Fruit fly (Drosophila melanogaster) whole organism, embryonic: ENCODE data around the gene CG10214.

Experiments
- ATbp ChIP-seq: fragments of 200-800 bp; sonication (Bioruptor generic); optimal IDR thresholded peaks from 2 replicates; lab custom pipeline; 2017; ENCODE audit warnings: missing biosample characterization, mild to moderate bottlenecking, missing genetic modification characterization, missing genetic modification reagents
- Aef1 ChIP-seq: fragments of 200-800 bp; sonication (Bioruptor generic); IDR thresholded peaks from 3 replicates; pipeline ENCODE4 v1.3.6; 2022; ENCODE audit warnings: missing biosample characterization, missing genetic modification characterization
- Antp ChIP-seq: fragments of 200-800 bp; sonication (Bioruptor generic); optimal IDR thresholded peaks from 3 replicates; lab custom pipeline; 2016; ENCODE audit warnings: missing biosample characterization, missing genetic modification characterization
- CG10462 ChIP-seq: fragments of 200-800 bp; sonication (Bioruptor generic); optimal IDR thresholded peaks from 2 replicates; lab custom pipeline; 2016; ENCODE audit warnings: missing biosample characterization, missing genetic modification characterization
- CG10959 ChIP-seq: fragments of 200-800 bp; sonication (Bioruptor generic); IDR thresholded peaks from 2 replicates; pipeline ENCODE4 v1.3.6; 2022; ENCODE audit warnings: missing biosample characterization, missing genetic modification characterization
- CG13624 ChIP-seq: fragments of 200-800 bp; sonication (Bioruptor generic); optimal IDR thresholded peaks from 2 replicates; lab custom pipeline; 2016; ENCODE audit warnings: missing biosample characterization, missing genetic modification characterization
- CG15514 ChIP-seq: fragments of 200-800 bp; sonication (Bioruptor generic); optimal IDR thresholded peaks from 3 replicates; lab custom pipeline; 2017; ENCODE audit warnings: missing biosample characterization, missing genetic modification characterization, mild to moderate bottlenecking, moderate library complexity, missing genetic modification reagents
- CG15601 ChIP-seq: fragments of 200-800 bp; sonication (Bioruptor generic); optimal IDR thresholded peaks from 3 replicates; lab custom pipeline; 2019; ENCODE audit warnings: missing biosample characterization, mild to moderate bottlenecking, missing genetic modification characterization, moderate library complexity
- CG16813 ChIP-seq: fragments of 200-800 bp; sonication (Bioruptor generic); IDR thresholded peaks from 3 replicates; pipeline ENCODE4 v1.3.6; 2022; ENCODE audit warnings: missing biosample characterization, missing genetic modification characterization; ENCODE audit not compliant: partially characterized antibody
- CG17186 ChIP-seq: fragments of 200-800 bp; sonication (Bioruptor generic); optimal IDR thresholded peaks from 3 replicates; lab custom pipeline; 2017; ENCODE audit warnings: missing biosample characterization, missing genetic modification reagents, missing genetic modification characterization
- CG2199 ChIP-seq: fragments of 200-800 bp; sonication (Bioruptor generic); IDR thresholded peaks from 3 replicates; pipeline ENCODE4 v1.3.6; 2022; ENCODE audit warnings: missing biosample characterization, missing genetic modification characterization
- CG2875 ChIP-seq: fragments of 200-800 bp; sonication (Bioruptor generic); optimal IDR thresholded peaks from 2 replicates; lab custom pipeline; 2017; ENCODE audit warnings: missing biosample characterization, mild to moderate bottlenecking, missing genetic modification characterization, missing genetic modification reagents
- CG5180 ChIP-seq: fragments of 200-800 bp; sonication (Bioruptor generic); optimal IDR thresholded peaks from 3 replicates; lab custom pipeline; 2017; ENCODE audit warnings: missing biosample characterization, missing genetic modification characterization, mild to moderate bottlenecking, moderate library complexity, missing genetic modification reagents
- CG6813 ChIP-seq: fragments of 200-800 bp; sonication (Bioruptor generic); optimal IDR thresholded peaks from 2 replicates; lab custom pipeline; 2017; ENCODE audit warnings: missing biosample characterization, missing genetic modification characterization, mild to moderate bottlenecking, moderate library complexity, missing genetic modification reagents
- CG7372 ChIP-seq: fragments of 200-800 bp; sonication (Bioruptor generic); IDR thresholded peaks from 2 replicates; pipeline ENCODE4 v1.3.6; 2022; ENCODE audit warnings: missing biosample characterization, missing genetic modification characterization
- CG7839 ChIP-seq: fragments of 200-800 bp; sonication (Bioruptor generic); optimal IDR thresholded peaks from 3 replicates; lab custom pipeline; 2018; ENCODE audit warnings: missing biosample characterization, mild to moderate bottlenecking, missing genetic modification characterization, moderate library complexity
- CG9437 ChIP-seq: fragments of 200-800 bp; sonication (Bioruptor generic); optimal IDR thresholded peaks from 2 replicates; lab custom pipeline; 2018; ENCODE audit warnings: missing biosample characterization, mild to moderate bottlenecking, missing genetic modification characterization
- CG9817 ChIP-seq: fragments of 200-800 bp; sonication (Bioruptor generic); optimal IDR thresholded peaks from 2 replicates; lab custom pipeline; 2018; ENCODE audit warnings: missing biosample characterization, mild to moderate bottlenecking, missing genetic modification characterization, moderate library complexity
- ERR ChIP-seq: fragments of 200-800 bp; sonication (Bioruptor generic); optimal IDR thresholded peaks from 2 replicates; lab custom pipeline; 2016; ENCODE audit warnings: missing biosample characterization, missing genetic modification characterization
- H2.0 ChIP-seq: fragments of 200-800 bp; sonication (Bioruptor generic); IDR thresholded peaks from 2 replicates; pipeline ENCODE4 v1.3.6; 2022; ENCODE audit warnings: missing biosample characterization, missing genetic modification characterization
- HLH4C ChIP-seq: fragments of 200-800 bp; sonication (Bioruptor generic); IDR thresholded peaks from 3 replicates; pipeline ENCODE4 v1.3.6; 2022; ENCODE audit warnings: missing biosample characterization, missing genetic modification characterization; ENCODE audit not compliant: partially characterized antibody
- HmgZ ChIP-seq: fragments of 200-800 bp; sonication (Bioruptor generic); optimal IDR thresholded peaks from 2 replicates; lab custom pipeline; 2018; ENCODE audit warnings: missing biosample characterization, mild to moderate bottlenecking, missing genetic modification characterization
- Hmr ChIP-seq: fragments of 200-800 bp; sonication (Bioruptor generic); optimal IDR thresholded peaks from 3 replicates; lab custom pipeline; 2017; ENCODE audit warnings: mild to moderate bottlenecking, missing biosample characterization, missing genetic modification reagents, missing genetic modification characterization
- Lim3 ChIP-seq: fragments of 200-800 bp; sonication (Bioruptor generic); IDR thresholded peaks from 2 replicates; pipeline ENCODE4 v1.3.6; 2022; ENCODE audit warnings: missing biosample characterization, missing genetic modification characterization
- Med ChIP-seq: fragments of 200-800 bp; sonication (Bioruptor generic); peaks from one replicate; lab custom pipeline; 2016; ENCODE audit warnings: missing biosample characterization, missing genetic modification characterization, mild to moderate bottlenecking, inconsistent platforms, moderate library complexity
- Meics ChIP-seq: fragments of 200-800 bp; sonication (Bioruptor generic); optimal IDR thresholded peaks from 2 replicates; lab custom pipeline; 2017; ENCODE audit warnings: missing biosample characterization, mild to moderate bottlenecking, missing genetic modification characterization
- Nf-YA ChIP-seq: fragments of 200-800 bp; sonication (Bioruptor generic); IDR thresholded peaks from 2 replicates; pipeline ENCODE4 v1.3.6; 2022; ENCODE audit warnings: missing biosample characterization, missing genetic modification characterization
- TFAM ChIP-seq: fragments of 200-800 bp; sonication (Bioruptor generic); optimal IDR thresholded peaks from 2 replicates; lab custom pipeline; 2017; ENCODE audit warnings: missing biosample characterization, missing genetic modification characterization, inconsistent platforms
- Xrp1 ChIP-seq: fragments of 200-800 bp; sonication (Bioruptor generic); IDR thresholded peaks from 2 replicates; pipeline ENCODE4 v1.3.6; 2022; ENCODE audit warnings: missing biosample characterization, missing genetic modification characterization
- al ChIP-seq: fragments of 200-800 bp; sonication (Bioruptor generic); IDR thresholded peaks from 2 replicates; pipeline ENCODE4 v1.3.6; 2022; ENCODE audit warnings: missing biosample characterization, missing genetic modification characterization
- amos ChIP-seq: fragments of 200-800 bp; sonication (Bioruptor generic); IDR thresholded peaks from 2 replicates; pipeline ENCODE4 v1.3.6; 2022; ENCODE audit warnings: missing biosample characterization, missing genetic modification characterization; ENCODE audit not compliant: partially characterized antibody
- ara ChIP-seq: fragments of 200-800 bp; sonication (Bioruptor generic); IDR thresholded peaks from 2 replicates; pipeline ENCODE4 v1.3.6; 2022; ENCODE audit warnings: missing biosample characterization, missing genetic modification characterization
- ash1 ChIP-seq: fragments of 200-800 bp; sonication (Bioruptor generic); optimal IDR thresholded peaks from 2 replicates; lab custom pipeline; 2018; ENCODE audit warnings: missing biosample characterization, mild to moderate bottlenecking, missing genetic modification characterization
- btn ChIP-seq: fragments of 200-800 bp; sonication (Bioruptor generic); optimal IDR thresholded peaks from 2 replicates; lab custom pipeline; 2016; ENCODE audit warnings: missing biosample characterization, missing genetic modification characterization
- dimm ChIP-seq: fragments of 200-800 bp; sonication (Bioruptor generic); IDR thresholded peaks from 2 replicates; pipeline ENCODE4 v1.3.6; 2022; ENCODE audit warnings: missing biosample characterization, missing genetic modification characterization
- dmrt11E ChIP-seq: fragments of 200-800 bp; sonication (Bioruptor generic); optimal IDR thresholded peaks from 3 replicates; lab custom pipeline; 2018; ENCODE audit warnings: missing biosample characterization, mild to moderate bottlenecking, missing genetic modification characterization, moderate library complexity
- dmrt99B ChIP-seq: fragments of 200-800 bp; sonication (Bioruptor generic); optimal IDR thresholded peaks from 2 replicates; lab custom pipeline; 2018; ENCODE audit warnings: missing biosample characterization, mild to moderate bottlenecking, missing genetic modification characterization, moderate library complexity
- ftz-f1 ChIP-seq: fragments of 200-800 bp; sonication (Bioruptor generic); optimal IDR thresholded peaks from 2 replicates; lab custom pipeline; 2016; ENCODE audit warnings: missing biosample characterization, missing genetic modification characterization
- nau ChIP-seq: fragments of 200-800 bp; sonication (Bioruptor generic); optimal IDR thresholded peaks from 3 replicates; lab custom pipeline; 2017; ENCODE audit warnings: missing biosample characterization, mild to moderate bottlenecking, missing genetic modification characterization, missing genetic modification reagents
- nmo ChIP-seq: fragments of 200-800 bp; sonication (Bioruptor generic); optimal IDR thresholded peaks from 2 replicates; lab custom pipeline; 2018; ENCODE audit warnings: missing biosample characterization, mild to moderate bottlenecking, missing genetic modification characterization, moderate library complexity
- otp ChIP-seq: fragments of 200-800 bp; sonication (Bioruptor generic); IDR thresholded peaks from 3 replicates; pipeline ENCODE4, ENCODE4 v1.3.6; 2022; ENCODE audit warnings: missing biosample characterization, missing genetic modification characterization
- pfk ChIP-seq: fragments of 200-800 bp; sonication (Bioruptor generic); optimal IDR thresholded peaks from 2 replicates; lab custom pipeline; 2018; ENCODE audit warnings: missing biosample characterization, mild to moderate bottlenecking, missing genetic modification characterization, moderate library complexity
- pum ChIP-seq: fragments of 200-800 bp; sonication (Bioruptor generic); optimal IDR thresholded peaks from 2 replicates; lab custom pipeline; 2016; ENCODE audit warnings: missing biosample characterization, missing genetic modification characterization
- sc ChIP-seq, 3 experiments: fragments of >200 bp in 2 of 3; fragments of 200-800 bp in 1 of 3; sonication (Bioruptor generic) in 1 of 3; optimal IDR thresholded peaks; 2 replicates in 2 of 3; 3 replicates in 1 of 3; lab custom pipeline; 2017; ENCODE audit warnings: mild to moderate bottlenecking in 1 of 3, missing biosample characterization in 1 of 3, missing genetic modification characterization in 1 of 3, missing genetic modification reagents in 1 of 3
- sens-2 ChIP-seq: fragments of 200-800 bp; sonication (Bioruptor generic); IDR thresholded peaks from 2 replicates; pipeline ENCODE4 v1.3.6; 2022; ENCODE audit warnings: missing biosample characterization, missing genetic modification characterization
- stwl ChIP-seq: fragments of 200-800 bp; sonication (Bioruptor generic); optimal IDR thresholded peaks from 3 replicates; lab custom pipeline; 2018; ENCODE audit warnings: missing biosample characterization, mild to moderate bottlenecking, missing genetic modification characterization, moderate library complexity
- tgo ChIP-seq: fragments of 200-800 bp; sonication (Bioruptor generic); IDR thresholded peaks from 3 replicates; pipeline ENCODE4 v1.3.6; 2022; ENCODE audit warnings: missing biosample characterization, missing genetic modification characterization
- tio ChIP-seq: fragments of 200-800 bp; sonication (Bioruptor generic); optimal IDR thresholded peaks from 2 replicates; lab custom pipeline; 2017; ENCODE audit warnings: missing biosample characterization, missing genetic modification characterization, inconsistent platforms
- trh ChIP-seq: fragments of 200-800 bp; sonication (Bioruptor generic); optimal IDR thresholded peaks from 2 replicates; lab custom pipeline; 2016; ENCODE audit warnings: missing biosample characterization, missing genetic modification characterization
- vfl ChIP-seq: fragments of 200-800 bp; sonication (Bioruptor generic); optimal IDR thresholded peaks from 2 replicates; lab custom pipeline; 2016; ENCODE audit warnings: missing biosample characterization, missing genetic modification characterization
- zfh2 ChIP-seq: fragments of 200-800 bp; sonication (Bioruptor generic); optimal IDR thresholded peaks from 2 replicates; lab custom pipeline; 2016; ENCODE audit warnings: missing biosample characterization, missing genetic modification characterization

CG10214 gene

dm6 chr3R:23729066-23729465, 38.2 kb downstream of the CG10214 start (continued):
- TF ChIP-seq CG6813 (GFP tag; lab: Kevin White, UChicago) (peak; percentile 86), CG15601 (tag; lab: Kevin White, UChicago) (no peak), ftz-f1 (GFP tag; lab: Kevin White, UChicago) (no peak), HmgZ (tag; lab: Kevin White, UChicago) (peak; percentile 57), Aef1 (GFP tag; lab: Robert Waterston, UW) (no peak), vfl (GFP tag; lab: Kevin White, UChicago) (peak; percentile 3), CG13624 (GFP tag; lab: Kevin White, UChicago) (no peak), Lim3 (GFP tag; lab: Robert Waterston, UW) (no peak), nau (GFP tag; lab: Kevin White, UChicago) (peak; percentile 38), CG16813 (GFP tag; lab: Robert Waterston, UW) (no peak), ATbp (GFP tag; lab: Kevin White, UChicago) (peak; percentile 54), Hmr (GFP tag; lab: Kevin White, UChicago) (peak; percentile 83), trh (GFP tag; lab: Kevin White, UChicago) (no peak), zfh2 (no peak), CG17186 (no peak), CG7839 (tag; lab: Kevin White, UChicago) (no peak), otp (GFP tag; lab: Robert Waterston, UW) (no peak), pfk (peak; percentile 69), ara (no peak), ERR (GFP tag; lab: Kevin White, UChicago) (peak; percentile 7), H2.0 (GFP tag; lab: Robert Waterston, UW) (no peak), Meics (GFP tag; lab: Kevin White, UChicago) (peak; percentile 62), Med (GFP tag; lab: Kevin White, UChicago) (peak; percentile 87), CG10959 (GFP tag; lab: Robert Waterston, UW) (no peak), dmrt99B (tag; lab: Kevin White, UChicago) (no peak), CG10462 (GFP tag; lab: Kevin White, UChicago) (no peak), stwl (tag; lab: Kevin White, UChicago) (no peak), CG2875 (no peak), TFAM (GFP tag; lab: Kevin White, UChicago) (no peak), CG2199 (GFP tag; lab: Robert Waterston, UW) (no peak), sens-2 (GFP tag; lab: Robert Waterston, UW) (no peak), dimm (GFP tag; lab: Robert Waterston, UW) (no peak), Xrp1 (GFP tag; lab: Robert Waterston, UW) (peak; percentile 53; the same call in 1 of the 2 replicates), tio (no peak), pum (GFP tag; lab: Kevin White, UChicago) (no peak), CG7372 (GFP tag; lab: Robert Waterston, UW) (no peak), Antp (GFP tag; lab: Kevin White, UChicago) (no peak), sc (optimal IDR thresholded peaks at IDR 0.05; lab: Kevin White, UChicago) (no peak), sc (GFP tag; optimal IDR thresholded peaks at IDR 0.05; lab: Kevin White, UChicago) (no peak), dmrt11E (tag; lab: Kevin White, UChicago) (peak; percentile 5), CG9437 (GFP tag; lab: Kevin White, UChicago) (no peak), Nf-YA (no peak), HLH4C (no peak), amos (GFP tag; lab: Robert Waterston, UW) (no peak), al (GFP tag; lab: Robert Waterston, UW) (no peak), CG5180 (GFP tag; lab: Kevin White, UChicago) (peak; percentile 3), CG15514 (GFP tag; lab: Kevin White, UChicago) (peak; percentile 62), btn (GFP tag; lab: Kevin White, UChicago) (no peak), ash1 (GFP tag; lab: Kevin White, UChicago) (peak; percentile 72), CG9817 (no peak), tgo (GFP tag; lab: Robert Waterston, UW) (no peak), nmo (GFP tag; lab: Kevin White, UChicago) (no peak)
